Fruit fly (Drosophila melanogaster): ENCODE measurements around the gene Nup160.
A peak's percentile ranks its signal among the peaks of the same experiment; 100 is the strongest.

Gene Nup160

dm6 chr2L:11168684-11169549 is 45.3 kb downstream of the Nup160 start:
- TF ChIP-seq kay (GFP tag; ENCODE audit: borderline replicate concordance) (no peak), tj (GFP tag; optimal IDR thresholded peaks at IDR 0.05) (peak; percentile 95), pad (GFP tag; optimal IDR thresholded peaks at IDR 0.05) (peak; percentile 22), CG14711 (tag; optimal IDR thresholded peaks at IDR 0.05) (no peak)

DNA sequence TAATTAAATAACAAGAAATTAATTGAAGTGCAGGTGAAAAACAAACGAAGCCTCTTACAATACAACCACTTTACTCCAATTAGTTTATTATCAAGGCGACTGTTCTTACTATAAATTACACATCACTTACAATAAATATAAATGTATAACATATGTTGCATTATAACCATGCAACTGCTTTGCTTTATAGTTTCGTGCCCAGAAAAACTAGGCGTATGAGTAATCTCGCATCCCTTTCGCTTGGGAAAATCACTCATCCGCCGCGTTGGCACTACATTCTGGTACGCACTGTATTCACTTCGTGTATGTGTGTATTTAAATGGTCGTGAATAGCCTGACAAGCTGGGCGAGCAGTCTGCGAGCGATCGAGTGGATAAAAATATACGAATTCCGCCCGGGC is 46.3 kb downstream of the Nup160 start:
- TF ChIP-seq Clk (GFP tag; optimal IDR thresholded peaks at IDR 0.05) (no peak), Mnt (GFP tag; optimal IDR thresholded peaks at IDR 0.05) (no peak), CG5204 (GFP tag; optimal IDR thresholded peaks at IDR 0.05) (no peak), tj (GFP tag; optimal IDR thresholded peaks at IDR 0.05) (no peak), Hr96 (GFP tag; optimal IDR thresholded peaks at IDR 0.05) (no peak), ovo (GFP tag; optimal IDR thresholded peaks at IDR 0.05) (no peak), Crg-1 (GFP tag; optimal IDR thresholded peaks at IDR 0.05) (no peak), CG14711 (tag; optimal IDR thresholded peaks at IDR 0.05) (no peak), CG11617 (GFP tag; optimal IDR thresholded peaks at IDR 0.05) (no peak), cnc (optimal IDR thresholded peaks at IDR 0.05) (no peak), pad (GFP tag; optimal IDR thresholded peaks at IDR 0.05) (no peak), bab1 (GFP tag; optimal IDR thresholded peaks at IDR 0.05) (no peak), CG1620 (GFP tag; optimal IDR thresholded peaks at IDR 0.05) (no peak), CG12768 (GFP tag; optimal IDR thresholded peaks at IDR 0.05) (no peak), cic (GFP tag; optimal IDR thresholded peaks at IDR 0.05) (no peak), toe (GFP tag; optimal IDR thresholded peaks at IDR 0.05) (no peak), CG7101 (tag; optimal IDR thresholded peaks at IDR 0.05) (no peak)

DNA sequence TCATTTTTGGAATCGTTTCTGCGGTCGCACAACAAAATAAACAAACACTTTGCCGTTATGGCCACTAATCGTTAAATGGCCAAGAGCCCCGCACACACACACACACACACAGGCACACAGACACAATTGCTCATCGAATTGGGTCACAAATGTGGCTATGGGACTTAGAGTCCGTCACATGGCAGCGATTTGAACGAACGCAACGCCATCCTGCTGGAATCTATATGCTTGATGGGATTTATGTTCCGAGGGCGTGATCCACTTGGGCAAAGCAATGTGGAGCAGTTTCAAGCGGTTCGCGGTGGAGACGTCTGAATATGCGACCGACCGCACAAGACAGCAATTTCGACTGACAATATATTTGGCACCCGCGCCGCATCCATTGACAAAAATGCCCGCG is 47.0 kb downstream of the Nup160 start:
- TF ChIP-seq kay (GFP tag; ENCODE audit: borderline replicate concordance): no peak
- no peak for TF ChIP-seq ovo (GFP tag; optimal IDR thresholded peaks at IDR 0.05)
- TF ChIP-seq cnc (optimal IDR thresholded peaks at IDR 0.05): no peak
- no peak for TF ChIP-seq CG5204 (GFP tag; optimal IDR thresholded peaks at IDR 0.05)
- TF ChIP-seq Hr96 (GFP tag; optimal IDR thresholded peaks at IDR 0.05): no peak
- TF ChIP-seq toe (GFP tag; optimal IDR thresholded peaks at IDR 0.05): no peak
- TF ChIP-seq Clk (GFP tag; optimal IDR thresholded peaks at IDR 0.05): no peak
- TF ChIP-seq CG14711 (tag; optimal IDR thresholded peaks at IDR 0.05): no peak
- TF ChIP-seq pad (GFP tag; optimal IDR thresholded peaks at IDR 0.05): no peak
- no peak for TF ChIP-seq CG7045 (GFP tag; optimal IDR thresholded peaks at IDR 0.05)
- no peak for TF ChIP-seq cic (GFP tag; optimal IDR thresholded peaks at IDR 0.05)
- no peak for TF ChIP-seq bab1 (GFP tag; optimal IDR thresholded peaks at IDR 0.05)
- no peak for TF ChIP-seq CG11617 (GFP tag; optimal IDR thresholded peaks at IDR 0.05)
- TF ChIP-seq CG1620 (GFP tag; optimal IDR thresholded peaks at IDR 0.05): no peak
- no peak for TF ChIP-seq Mnt (GFP tag; optimal IDR thresholded peaks at IDR 0.05)
- no peak for TF ChIP-seq Crg-1 (GFP tag; optimal IDR thresholded peaks at IDR 0.05)
- TF ChIP-seq CG7101 (tag; optimal IDR thresholded peaks at IDR 0.05): no peak
- no peak for TF ChIP-seq CG12768 (GFP tag; optimal IDR thresholded peaks at IDR 0.05)

DNA sequence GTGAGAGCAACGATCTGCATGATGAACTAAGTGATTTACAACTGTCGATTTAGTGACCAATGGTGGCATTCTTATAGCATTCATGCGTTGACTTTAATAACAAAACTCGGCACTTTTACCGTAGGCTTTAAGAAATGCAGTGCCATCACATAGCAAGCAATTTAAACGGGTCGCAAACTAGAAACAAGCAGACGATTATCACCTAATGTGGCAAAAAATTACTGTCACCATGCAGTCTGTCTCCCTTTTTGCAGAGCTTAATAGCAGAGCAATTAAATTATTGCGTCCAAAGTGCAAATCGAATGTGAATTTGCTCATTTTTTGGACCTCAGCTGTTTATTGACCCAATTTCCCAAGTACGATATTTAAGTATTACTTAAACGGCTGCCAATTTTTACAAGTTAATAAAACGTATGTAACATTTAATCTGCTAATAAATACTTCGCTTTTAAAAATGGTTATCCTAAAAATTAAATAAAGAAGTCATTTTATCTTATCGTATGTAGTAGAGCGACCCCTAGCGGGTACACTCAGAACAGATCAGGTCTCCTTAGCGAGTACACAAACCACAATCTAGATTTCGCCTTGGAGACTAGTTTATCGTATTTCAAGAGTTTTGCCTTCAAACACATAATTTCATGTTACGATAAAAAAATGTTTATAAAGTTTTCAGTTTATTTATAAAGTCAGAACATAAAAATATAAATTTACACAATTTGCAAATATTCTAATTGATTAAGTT is 48.2 kb downstream of the Nup160 start, which contains the start of gene Vm32E:
TSS of gene Vm32E (minus strand) at position 51 of the 742 bp plus-strand sequence.
- no peak for TF ChIP-seq Mnt (GFP tag; optimal IDR thresholded peaks at IDR 0.05)
- TF ChIP-seq kay (GFP tag; ENCODE audit: borderline replicate concordance): peak; percentile 50
- TF ChIP-seq tj (GFP tag; optimal IDR thresholded peaks at IDR 0.05): peak; percentile 89
- no peak for TF ChIP-seq CG5204 (GFP tag; optimal IDR thresholded peaks at IDR 0.05)

- no peak for TF ChIP-seq tj (GFP tag; optimal IDR thresholded peaks at IDR 0.05)
- TF ChIP-seq cic (GFP tag; optimal IDR thresholded peaks at IDR 0.05): no peak
- no peak for TF ChIP-seq CG14711 (tag; optimal IDR thresholded peaks at IDR 0.05)
- no peak for TF ChIP-seq CG11617 (GFP tag; optimal IDR thresholded peaks at IDR 0.05)
- TF ChIP-seq Mnt (GFP tag; optimal IDR thresholded peaks at IDR 0.05): no peak
- no peak for TF ChIP-seq ovo (GFP tag; optimal IDR thresholded peaks at IDR 0.05)
- TF ChIP-seq kay (GFP tag; ENCODE audit: borderline replicate concordance): no peak
- TF ChIP-seq CG7101 (tag; optimal IDR thresholded peaks at IDR 0.05): no peak
- TF ChIP-seq Hr96 (GFP tag; optimal IDR thresholded peaks at IDR 0.05): no peak
- no peak for TF ChIP-seq cnc (optimal IDR thresholded peaks at IDR 0.05)
- no peak for TF ChIP-seq pad (GFP tag; optimal IDR thresholded peaks at IDR 0.05)
- no peak for TF ChIP-seq CG7045 (GFP tag; optimal IDR thresholded peaks at IDR 0.05)
- no peak for TF ChIP-seq bab1 (GFP tag; optimal IDR thresholded peaks at IDR 0.05)
- no peak for TF ChIP-seq Clk (GFP tag; optimal IDR thresholded peaks at IDR 0.05)
Measured at dm6 chr2L:11175393-11176258, 52.0 kb downstream of the Nup160 start.

dm6 chr2L:11178334-11178733 is 54.8 kb downstream of the Nup160 start:
- TF ChIP-seq Hr96 (GFP tag; optimal IDR thresholded peaks at IDR 0.05): no peak
- no peak for TF ChIP-seq CG33017 (tag; optimal IDR thresholded peaks at IDR 0.05)
- TF ChIP-seq bab1 (GFP tag; optimal IDR thresholded peaks at IDR 0.05): no peak
- no peak for TF ChIP-seq CG5204 (GFP tag; optimal IDR thresholded peaks at IDR 0.05)
- no peak for TF ChIP-seq kay (GFP tag; ENCODE audit: borderline replicate concordance)
- TF ChIP-seq CG11617 (GFP tag; optimal IDR thresholded peaks at IDR 0.05): no peak
- TF ChIP-seq cic (GFP tag; optimal IDR thresholded peaks at IDR 0.05): no peak
- TF ChIP-seq pad (GFP tag; optimal IDR thresholded peaks at IDR 0.05): no peak
- TF ChIP-seq tj (GFP tag; optimal IDR thresholded peaks at IDR 0.05): no peak
- TF ChIP-seq ovo (GFP tag; optimal IDR thresholded peaks at IDR 0.05): no peak
- TF ChIP-seq Mnt (GFP tag; optimal IDR thresholded peaks at IDR 0.05): no peak
- no peak for TF ChIP-seq Clk (GFP tag; optimal IDR thresholded peaks at IDR 0.05)
